Worm (Caenorhabditis elegans) whole organism, L1 larva: ENCODE measurements around the gene K02E7.4.
"Not testable (repeated sequence)": the region's sequence is repeated elsewhere in the genome, so short reads cannot be mapped to it uniquely, and the experiment has no call there.

Experiments
- C34B4.2 ChIP-seq: sonication (generic microtip); optimal IDR thresholded peaks from 2 replicates; lab custom pipeline; 2017; ENCODE audit warnings: mild to moderate bottlenecking, missing genetic modification characterization, missing compliant biosample characterization
- Y116A8C.19 ChIP-seq: sonication (generic microtip); optimal IDR thresholded peaks from 2 replicates; lab custom pipeline; 2016; ENCODE audit warnings: missing compliant biosample characterization, missing genetic modification characterization, borderline replicate concordance
- aha-1 ChIP-seq: fragments of 150-350 bp; optimal IDR thresholded peaks from 2 replicates; lab custom pipeline; 2014; ENCODE audit warnings: missing biosample characterization, missing genetic modification characterization
- alr-1 ChIP-seq: fragments of 200-800 bp; sonication (Bioruptor generic); optimal IDR thresholded peaks from 2 replicates; lab custom pipeline; 2018; ENCODE audit warnings: borderline replicate concordance, mild to moderate bottlenecking, missing genetic modification characterization, missing compliant biosample characterization
- ceh-8 ChIP-seq: fragments of 200-800 bp; sonication (Bioruptor generic); optimal IDR thresholded peaks from 2 replicates; lab custom pipeline; 2018; ENCODE audit warnings: mild to moderate bottlenecking, missing genetic modification characterization, moderate library complexity, missing compliant biosample characterization
- ces-1 ChIP-seq: fragments of 150-350 bp; optimal IDR thresholded peaks from 2 replicates; lab custom pipeline; 2014; ENCODE audit warnings: missing biosample characterization, missing genetic modification reagents, missing genetic modification characterization
- dpl-1 ChIP-seq, 3 experiments: fragments of 150-350 bp in 2 of 3; sonication (generic microtip) in 1 of 3; optimal IDR thresholded peaks; 2 replicates each; lab custom pipeline; 2014 to 2017; ENCODE audit warnings: missing biosample characterization in 3 of 3, missing genetic modification characterization in 3 of 3, missing genetic modification reagents in 3 of 3
- dsc-1 ChIP-seq: sonication (generic microtip); optimal IDR thresholded peaks from 2 replicates; lab custom pipeline; 2016; ENCODE audit warnings: mild to moderate bottlenecking, missing genetic modification characterization, missing compliant biosample characterization
- efl-1 ChIP-seq, 4 experiments: fragments of 150-350 bp; optimal IDR thresholded peaks in 3 of 4; peaks in 1 of 4; 1 replicate in 1 of 4; 2 replicates in 3 of 4; lab custom pipeline; 2014; ENCODE audit warnings: missing biosample characterization in 2 of 4, missing genetic modification characterization in 2 of 4, missing genetic modification reagents in 2 of 4
- elt-2 ChIP-seq: sonication (generic microtip); optimal IDR thresholded peaks from 2 replicates; lab custom pipeline; 2016; ENCODE audit warnings: missing genetic modification characterization, mild to moderate bottlenecking, inconsistent platforms, missing compliant biosample characterization, missing genetic modification reagents
- ets-5 ChIP-seq: fragments of 200-800 bp; sonication (Bioruptor generic); IDR thresholded peaks from 2 replicates; pipeline ENCODE4 v1.3.6; 2022; ENCODE audit warnings: missing genetic modification characterization, missing compliant biosample characterization
- fkh-10 ChIP-seq: sonication (generic microtip); optimal IDR thresholded peaks from 2 replicates; lab custom pipeline; 2017; ENCODE audit warnings: missing biosample characterization, missing genetic modification reagents, missing genetic modification characterization
- fkh-8 ChIP-seq: sonication (generic microtip); optimal IDR thresholded peaks from 2 replicates; lab custom pipeline; 2016; ENCODE audit warnings: mild to moderate bottlenecking, missing genetic modification characterization, missing compliant biosample characterization
- fos-1 ChIP-seq: fragments of 150-350 bp; optimal IDR thresholded peaks from 2 replicates; lab custom pipeline; 2014; ENCODE audit warnings: missing biosample characterization, missing genetic modification characterization
- lin-13 ChIP-seq: fragments of 150-350 bp; optimal IDR thresholded peaks from 2 replicates; lab custom pipeline; 2014; ENCODE audit warnings: missing biosample characterization, missing genetic modification reagents, missing genetic modification characterization
- lir-3 ChIP-seq: sonication (generic microtip); optimal IDR thresholded peaks from 2 replicates; lab custom pipeline; 2016; ENCODE audit warnings: mild to moderate bottlenecking, missing genetic modification characterization, moderate library complexity, missing compliant biosample characterization; ENCODE audit not compliant: poor library complexity
- mdl-1 ChIP-seq, 2 experiments: fragments of 150-350 bp; optimal IDR thresholded peaks; 2 replicates each; lab custom pipeline; 2014 to 2017; ENCODE audit warnings: missing biosample characterization in 2 of 2, missing genetic modification characterization in 2 of 2, inconsistent platforms in 1 of 2
- mef-2 ChIP-seq: fragments of 150-350 bp; optimal IDR thresholded peaks from 2 replicates; lab custom pipeline; 2014; ENCODE audit warnings: missing biosample characterization, missing genetic modification characterization
- nhr-12 ChIP-seq: sonication (generic microtip); optimal IDR thresholded peaks from 2 replicates; lab custom pipeline; 2017; ENCODE audit warnings: missing biosample characterization, missing genetic modification characterization
- nhr-20 ChIP-seq: sonication (generic microtip); optimal IDR thresholded peaks from 2 replicates; lab custom pipeline; 2016; ENCODE audit warnings: mild to moderate bottlenecking, missing genetic modification characterization, missing compliant biosample characterization
- nhr-237 ChIP-seq: fragments of 150-350 bp; optimal IDR thresholded peaks from 2 replicates; lab custom pipeline; 2014; ENCODE audit warnings: missing biosample characterization, missing genetic modification characterization
- nhr-77 ChIP-seq: fragments of 150-350 bp; optimal IDR thresholded peaks from 2 replicates; lab custom pipeline; 2014; ENCODE audit warnings: missing biosample characterization, missing genetic modification characterization
- nhr-85 ChIP-seq: sonication (generic microtip); peaks from one replicate; lab custom pipeline; 2016; ENCODE audit warnings: missing genetic modification characterization, inconsistent platforms, missing compliant biosample characterization
- pqm-1 ChIP-seq: sonication (generic microtip); optimal IDR thresholded peaks from 3 replicates; lab custom pipeline; 2017; ENCODE audit warnings: missing biosample characterization, missing genetic modification characterization
- rnt-1 ChIP-seq: sonication (generic microtip); optimal IDR thresholded peaks from 2 replicates; lab custom pipeline; 2016; ENCODE audit warnings: mild to moderate bottlenecking, missing genetic modification characterization, moderate library complexity, missing compliant biosample characterization
- sptf-1 ChIP-seq: fragments of 150-350 bp; optimal IDR thresholded peaks from 2 replicates; lab custom pipeline; 2014; ENCODE audit warnings: missing biosample characterization, missing genetic modification characterization
- sup-37 ChIP-seq: fragments of 200-800 bp; sonication (Bioruptor generic); optimal IDR thresholded peaks from 2 replicates; lab custom pipeline; 2018; ENCODE audit warnings: mild to moderate bottlenecking, missing genetic modification characterization, missing compliant biosample characterization
- swsn-7 ChIP-seq: sonication (generic microtip); optimal IDR thresholded peaks from 2 replicates; lab custom pipeline; 2016; ENCODE audit warnings: missing genetic modification characterization, missing compliant biosample characterization
- tlp-1 ChIP-seq: fragments of 150-350 bp; optimal IDR thresholded peaks from 2 replicates; lab custom pipeline; 2014; ENCODE audit warnings: missing biosample characterization, missing genetic modification characterization
- unc-62 ChIP-seq: fragments of 150-350 bp; optimal IDR thresholded peaks from 2 replicates; lab custom pipeline; 2014; ENCODE audit warnings: missing biosample characterization, missing genetic modification reagents, missing genetic modification characterization

K02E7.4 gene

ce11 chrII:1072106-1072505, at the start of gene K02E7.4:
TSS of gene K02E7.4 (plus strand) at chrII:1072406.
- TF ChIP-seq rnt-1 (no peak), mdl-1 (tag; optimal IDR thresholded peaks at IDR 0.05; lab: Kevin White, UChicago) (no peak), nhr-237 (tag; lab: Kevin White, UChicago) (no peak), nhr-12 (tag; lab: Kevin White, UChicago) (no peak), Y116A8C.19 (tag; lab: Kevin White, UChicago) (no peak), nhr-20 (no peak), ets-5 (no peak), nhr-77 (tag; lab: Kevin White, UChicago) (no peak), lir-3 (tag; lab: Kevin White, UChicago) (no peak), dpl-1 (GFP tag; optimal IDR thresholded peaks at IDR 0.05; lab: Kevin White, UChicago) (no peak), tlp-1 (tag; lab: Kevin White, UChicago) (no peak)

DNA sequence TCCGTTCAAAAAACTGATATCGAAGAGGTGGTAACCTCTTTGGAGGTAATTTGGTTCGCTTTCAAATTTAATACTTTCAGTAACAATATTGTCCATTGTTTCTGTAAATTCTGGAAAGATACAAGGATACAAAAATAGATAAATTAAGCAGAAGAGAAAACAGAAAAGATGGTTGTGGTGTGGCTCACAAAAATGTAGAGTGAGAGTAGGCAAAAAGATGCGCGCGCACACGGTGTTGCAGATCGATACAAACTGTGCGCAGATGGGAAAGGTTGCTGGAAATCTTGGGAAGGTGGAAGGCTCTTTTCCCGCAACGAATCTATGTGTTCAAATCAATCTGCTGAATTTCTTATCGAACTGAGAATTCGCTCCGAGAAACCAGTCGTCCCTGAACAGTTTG, 47.5 kb upstream of the K02E7.4 start, which contains the start of gene btb-11:
btb-11 (minus strand) TSS at position 101 of the 400 bp plus-strand sequence.
- TF ChIP-seq fkh-8; aha-1; Y116A8C.19 (tag; lab: Kevin White, UChicago): not testable (repeated sequence)

- TF ChIP-seq alr-1 (tag; lab: Kevin White, UChicago), result no peak
- TF ChIP-seq, all 84 proteins: peak for 0
These were observed 45.5 kb upstream of the K02E7.4 start, which contains the start of gene M01D1.12 for ce11 chrII:1026670-1027069. TSS of gene M01D1.12 (plus strand) at chrII:1026970.

- TF ChIP-seq elt-2 (tag; lab: Kevin White, UChicago) (peak; percentile 20), ceh-8 (GFP tag; lab: Kevin White, UChicago) (no peak)
- TF ChIP-seq, all 84 proteins: peak for 1
These were observed 43.6 kb upstream of the K02E7.4 start, which contains the start of gene math-34 for ce11 chrII:1028602-1029001. TSS of gene math-34 (plus strand) at chrII:1028972.

DNA sequence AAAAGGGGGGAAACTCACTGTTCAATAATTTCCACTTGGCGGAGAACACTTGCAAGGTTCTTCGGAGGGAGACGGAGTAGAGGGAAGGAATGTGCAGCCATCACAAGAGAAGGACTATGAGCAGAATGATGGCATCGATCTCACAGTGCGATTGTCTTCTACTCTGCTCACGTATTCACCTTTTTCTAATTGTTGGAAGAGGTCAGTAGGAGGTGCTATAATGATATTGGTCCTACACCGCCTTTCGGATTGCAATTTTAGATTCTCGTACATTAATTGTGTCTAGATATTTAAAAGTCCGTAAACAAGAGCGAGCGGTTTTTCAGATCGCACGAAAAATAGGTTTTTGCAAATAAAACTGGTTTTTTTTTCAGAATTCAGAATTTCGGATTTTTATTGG, 31.7 kb upstream of the K02E7.4 start, which contains the start of gene fbxb-39:
fbxb-39 (minus strand) TSS at position 101 of the 400 bp plus-strand sequence.
- TF ChIP-seq efl-1 (optimal IDR thresholded peaks at IDR 0.05; lab: Kevin White, UChicago), result no peak
- TF ChIP-seq efl-1 (GFP tag; optimal IDR thresholded peaks at IDR 0.05 in 1 of 2; lab: Kevin White, UChicago), result no peak
- TF ChIP-seq unc-62 (GFP tag; lab: Kevin White, UChicago), result no peak
- no peak for TF ChIP-seq sup-37
- TF ChIP-seq fkh-10, result no peak

DNA sequence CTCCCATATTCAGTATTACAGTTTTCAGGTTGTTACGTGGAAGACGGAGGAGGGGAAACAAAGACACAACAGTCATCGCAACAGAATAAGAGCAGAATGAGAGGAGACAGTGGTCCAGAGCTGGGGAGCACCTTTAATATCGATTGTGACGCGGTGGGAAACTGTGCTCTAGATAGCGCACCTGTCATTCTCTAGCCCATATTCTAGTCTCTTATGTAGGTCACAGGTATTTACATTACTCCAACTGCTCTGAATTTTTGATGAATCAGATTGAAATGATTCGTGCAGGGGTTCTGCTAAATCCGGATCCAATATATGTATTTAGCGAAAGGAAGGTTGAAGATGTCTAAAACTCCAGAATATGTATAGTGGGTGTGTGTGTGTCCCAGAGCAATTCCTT, 30.0 kb upstream of the K02E7.4 start, which contains the start of gene fbxb-41:
fbxb-41 (minus strand) TSS at position 101 of the 400 bp plus-strand sequence.
- TF ChIP-seq C34B4.2 (tag; lab: Kevin White, UChicago) (no peak), lin-13 (GFP tag; lab: Kevin White, UChicago) (no peak), dsc-1 (tag; lab: Kevin White, UChicago) (no peak), ces-1 (GFP tag; lab: Kevin White, UChicago) (no peak), mef-2 (tag; lab: Kevin White, UChicago) (no peak), sptf-1 (tag; lab: Kevin White, UChicago) (no peak), swsn-7 (tag; lab: Kevin White, UChicago) (no peak), pqm-1 (tag; lab: Kevin White, UChicago) (no peak)

- TF ChIP-seq nhr-85; fos-1 (tag; lab: Kevin White, UChicago); sup-37: not testable (repeated sequence)
These were observed 28.3 kb upstream of the K02E7.4 start, which contains the start of gene fbxb-45 for ce11 chrII:1043932-1044331. TSS of gene fbxb-45 (minus strand) at chrII:1044032.
